Fruit fly (Drosophila melanogaster) whole organism, embryonic: ENCODE measurements around the gene CG42728.
A peak's percentile ranks its signal among the peaks of the same experiment; 100 is the strongest.

Experiments
- Aef1 ChIP-seq: fragments of 200-800 bp; sonication (Bioruptor generic); IDR thresholded peaks from 3 replicates; pipeline ENCODE4 v1.3.6; 2022; ENCODE audit warnings: missing biosample characterization, missing genetic modification characterization
- Atf-2 ChIP-seq: fragments of 200-800 bp; sonication (Bioruptor generic); optimal IDR thresholded peaks from 2 replicates; lab custom pipeline; 2016; ENCODE audit warnings: missing biosample characterization, missing genetic modification characterization
- Blimp-1 ChIP-seq: fragments of 200-800 bp; sonication (Bioruptor generic); optimal IDR thresholded peaks from 3 replicates; lab custom pipeline; 2018; ENCODE audit warnings: missing biosample characterization, missing genetic modification characterization, mild to moderate bottlenecking, moderate library complexity, missing genetic modification reagents
- CG10431 ChIP-seq: fragments of 200-800 bp; sonication (Bioruptor generic); optimal IDR thresholded peaks from 3 replicates; lab custom pipeline; 2018; ENCODE audit warnings: missing biosample characterization, mild to moderate bottlenecking, missing genetic modification characterization
- CG15011 ChIP-seq: fragments of 200-800 bp; sonication (Bioruptor generic); optimal IDR thresholded peaks from 3 replicates; lab custom pipeline; 2018; ENCODE audit warnings: missing biosample characterization, mild to moderate bottlenecking, missing genetic modification characterization
- CG1602 ChIP-seq: fragments of 200-800 bp; sonication (Bioruptor generic); optimal IDR thresholded peaks from 3 replicates; lab custom pipeline; 2016; ENCODE audit warnings: missing biosample characterization, missing genetic modification characterization
- CG16813 ChIP-seq: fragments of 200-800 bp; sonication (Bioruptor generic); IDR thresholded peaks from 3 replicates; pipeline ENCODE4 v1.3.6; 2022; ENCODE audit warnings: missing biosample characterization, missing genetic modification characterization; ENCODE audit not compliant: partially characterized antibody
- CG18011 ChIP-seq: fragments of 200-800 bp; sonication (Bioruptor generic); optimal IDR thresholded peaks from 2 replicates; lab custom pipeline; 2017; ENCODE audit warnings: missing biosample characterization, missing genetic modification characterization, mild to moderate bottlenecking, moderate library complexity, missing genotype
- CG2116 ChIP-seq: fragments of 200-800 bp; sonication (Bioruptor generic); optimal IDR thresholded peaks from 3 replicates; lab custom pipeline; 2018; ENCODE audit warnings: missing biosample characterization, mild to moderate bottlenecking, missing genetic modification characterization
- CG2199 ChIP-seq: fragments of 200-800 bp; sonication (Bioruptor generic); IDR thresholded peaks from 3 replicates; pipeline ENCODE4 v1.3.6; 2022; ENCODE audit warnings: missing biosample characterization, missing genetic modification characterization
- CG31224 ChIP-seq: fragments of 200-800 bp; sonication (Bioruptor generic); IDR thresholded peaks from 2 replicates; pipeline ENCODE4 v1.3.6; 2022; ENCODE audit warnings: missing biosample characterization, missing genetic modification characterization
- CG3838 ChIP-seq: fragments of 200-800 bp; sonication (Bioruptor generic); optimal IDR thresholded peaks from 3 replicates; lab custom pipeline; 2016; ENCODE audit warnings: missing biosample characterization, missing genetic modification characterization
- CG4424 ChIP-seq: fragments of 200-800 bp; sonication (Bioruptor generic); optimal IDR thresholded peaks from 3 replicates; lab custom pipeline; 2016; ENCODE audit warnings: missing biosample characterization, missing genetic modification characterization
- CG4617 ChIP-seq: fragments of 200-800 bp; sonication (Bioruptor generic); optimal IDR thresholded peaks from 3 replicates; lab custom pipeline; 2016; ENCODE audit warnings: missing biosample characterization, missing genetic modification characterization, borderline replicate concordance
- CG6272 ChIP-seq: fragments of 200-800 bp; sonication (Bioruptor generic); IDR thresholded peaks from 2 replicates; pipeline ENCODE4 v1.3.6; 2022; ENCODE audit warnings: missing biosample characterization, missing genetic modification characterization
- CG6813 ChIP-seq: fragments of 200-800 bp; sonication (Bioruptor generic); optimal IDR thresholded peaks from 2 replicates; lab custom pipeline; 2017; ENCODE audit warnings: missing biosample characterization, missing genetic modification characterization, mild to moderate bottlenecking, moderate library complexity, missing genetic modification reagents
- CG6854 ChIP-seq: fragments of 200-800 bp; sonication (Bioruptor generic); optimal IDR thresholded peaks from 3 replicates; lab custom pipeline; 2017; ENCODE audit warnings: missing biosample characterization, mild to moderate bottlenecking, missing genetic modification characterization
- CG7372 ChIP-seq: fragments of 200-800 bp; sonication (Bioruptor generic); IDR thresholded peaks from 2 replicates; pipeline ENCODE4 v1.3.6; 2022; ENCODE audit warnings: missing biosample characterization, missing genetic modification characterization
- E2f2 ChIP-seq: fragments of 200-800 bp; sonication (Bioruptor generic); IDR thresholded peaks from 2 replicates; pipeline ENCODE4 v1.3.6; 2022; ENCODE audit warnings: missing biosample characterization, missing genetic modification characterization
- Hand ChIP-seq: fragments of 200-800 bp; sonication (Bioruptor generic); optimal IDR thresholded peaks from 2 replicates; lab custom pipeline; 2017; ENCODE audit warnings: mild to moderate bottlenecking, missing biosample characterization, missing genetic modification reagents, missing genetic modification characterization
- Hr51 ChIP-seq, 2 experiments: fragments of 200-800 bp; sonication (Bioruptor generic); optimal IDR thresholded peaks; 2 replicates in 1 of 2; 3 replicates in 1 of 2; lab custom pipeline; 2016 to 2018; ENCODE audit warnings: missing biosample characterization in 2 of 2, missing genetic modification characterization in 2 of 2, mild to moderate bottlenecking in 1 of 2, moderate library complexity in 1 of 2
- NK7.1 ChIP-seq: fragments of 200-800 bp; sonication (Bioruptor generic); optimal IDR thresholded peaks from 3 replicates; lab custom pipeline; 2016; ENCODE audit warnings: missing biosample characterization, missing genetic modification characterization
- NfI ChIP-seq: fragments of 200-800 bp; sonication (Bioruptor generic); optimal IDR thresholded peaks from 3 replicates; lab custom pipeline; 2018; ENCODE audit warnings: missing biosample characterization, mild to moderate bottlenecking, missing genetic modification characterization, moderate library complexity
- Rx ChIP-seq: fragments of 200-800 bp; sonication (Bioruptor generic); IDR thresholded peaks from 2 replicates; pipeline ENCODE4 v1.3.6; 2022; ENCODE audit warnings: missing biosample characterization, missing genetic modification characterization
- Trl ChIP-seq, 3 experiments: fragments of >200 bp in 2 of 3; fragments of 200-800 bp in 1 of 3; sonication (Bioruptor generic) in 1 of 3; optimal IDR thresholded peaks; 2 replicates in 1 of 3; 3 replicates in 2 of 3; lab custom pipeline; 2016 to 2017; ENCODE audit warnings: missing biosample characterization in 1 of 3, missing genetic modification characterization in 1 of 3
- Vsx1 ChIP-seq: fragments of 200-800 bp; sonication (Bioruptor generic); optimal IDR thresholded peaks from 2 replicates; lab custom pipeline; 2017; ENCODE audit warnings: missing biosample characterization, mild to moderate bottlenecking, missing genetic modification characterization, missing genetic modification reagents
- ac ChIP-seq: fragments of 200-800 bp; sonication (Bioruptor generic); optimal IDR thresholded peaks from 3 replicates; lab custom pipeline; 2017; ENCODE audit warnings: missing biosample characterization, mild to moderate bottlenecking, missing genetic modification characterization
- bcd ChIP-seq: fragments of 200-800 bp; sonication (Bioruptor generic); optimal IDR thresholded peaks from 2 replicates; lab custom pipeline; 2017; ENCODE audit warnings: missing biosample characterization, mild to moderate bottlenecking, missing genetic modification characterization
- dan ChIP-seq: fragments of 200-800 bp; sonication (Bioruptor generic); IDR thresholded peaks from 2 replicates; pipeline ENCODE4 v1.3.6; 2022; ENCODE audit warnings: missing biosample characterization, missing genetic modification characterization
- ftz-f1 ChIP-seq: fragments of 200-800 bp; sonication (Bioruptor generic); optimal IDR thresholded peaks from 2 replicates; lab custom pipeline; 2016; ENCODE audit warnings: missing biosample characterization, missing genetic modification characterization
- gsb ChIP-seq: fragments of 200-800 bp; sonication (Bioruptor generic); IDR thresholded peaks from 2 replicates; pipeline ENCODE4 v1.3.6; 2022; ENCODE audit warnings: missing biosample characterization, missing genetic modification characterization
- hkb ChIP-seq, 2 experiments: fragments of 200-800 bp in 1 of 2; fragments of >200 bp in 1 of 2; sonication (Bioruptor generic) in 1 of 2; IDR thresholded peaks in 1 of 2; optimal IDR thresholded peaks in 1 of 2; 2 replicates each; pipeline versions ENCODE4 v1.3.6 to Lab custom; 2017 to 2022; ENCODE audit warnings: missing biosample characterization in 1 of 2, missing genetic modification characterization in 1 of 2
- lmd ChIP-seq: fragments of 200-800 bp; sonication (Bioruptor generic); IDR thresholded peaks from 2 replicates; pipeline ENCODE4 v1.3.6; 2022; ENCODE audit warnings: missing biosample characterization, missing genetic modification characterization
- luna ChIP-seq: fragments of 200-800 bp; sonication (Bioruptor generic); optimal IDR thresholded peaks from 2 replicates; lab custom pipeline; 2016; ENCODE audit warnings: missing biosample characterization, missing genetic modification characterization
- nau ChIP-seq: fragments of 200-800 bp; sonication (Bioruptor generic); optimal IDR thresholded peaks from 3 replicates; lab custom pipeline; 2017; ENCODE audit warnings: missing biosample characterization, mild to moderate bottlenecking, missing genetic modification characterization, missing genetic modification reagents
- pita ChIP-seq: fragments of 200-800 bp; sonication (Bioruptor generic); optimal IDR thresholded peaks from 2 replicates; lab custom pipeline; 2017; ENCODE audit warnings: missing biosample characterization, mild to moderate bottlenecking, missing genetic modification characterization
- pros ChIP-seq: fragments of 200-800 bp; sonication (Bioruptor generic); optimal IDR thresholded peaks from 3 replicates; lab custom pipeline; 2019; ENCODE audit warnings: missing biosample characterization, mild to moderate bottlenecking, missing genetic modification characterization, moderate library complexity
- psq ChIP-seq: fragments of 200-800 bp; sonication (Bioruptor generic); optimal IDR thresholded peaks from 2 replicates; lab custom pipeline; 2017; ENCODE audit warnings: missing biosample characterization, missing genetic modification characterization
- pzg ChIP-seq: fragments of 200-800 bp; sonication (Bioruptor generic); optimal IDR thresholded peaks from 3 replicates; lab custom pipeline; 2018; ENCODE audit warnings: missing biosample characterization, mild to moderate bottlenecking, missing genetic modification characterization, moderate library complexity
- sd ChIP-seq: fragments of 200-800 bp; sonication (Bioruptor generic); optimal IDR thresholded peaks from 3 replicates; lab custom pipeline; 2018; ENCODE audit warnings: missing biosample characterization, mild to moderate bottlenecking, missing genetic modification characterization, moderate library complexity
- stc ChIP-seq: fragments of 200-800 bp; sonication (Bioruptor generic); IDR thresholded peaks from 2 replicates; pipeline ENCODE4 v1.3.6; 2022; ENCODE audit warnings: missing biosample characterization, missing genetic modification characterization
- sug ChIP-seq: fragments of 200-800 bp; optimal IDR thresholded peaks from 2 replicates; lab custom pipeline; 2019; ENCODE audit warnings: missing biosample characterization, mild to moderate bottlenecking, missing genetic modification characterization, moderate library complexity
- tap ChIP-seq: fragments of 200-800 bp; optimal IDR thresholded peaks from 3 replicates; lab custom pipeline; 2019; ENCODE audit warnings: missing biosample characterization, mild to moderate bottlenecking, missing genetic modification characterization, moderate library complexity
- toy ChIP-seq: fragments of 200-800 bp; sonication (Bioruptor generic); IDR thresholded peaks from 2 replicates; pipeline ENCODE4 v1.3.6; 2022; ENCODE audit warnings: missing biosample characterization, missing genetic modification characterization
- wek ChIP-seq: fragments of 200-800 bp; sonication (Bioruptor generic); optimal IDR thresholded peaks from 3 replicates; lab custom pipeline; 2018; ENCODE audit warnings: missing biosample characterization, mild to moderate bottlenecking, missing genetic modification characterization, moderate library complexity

CG42728 gene

DNA sequence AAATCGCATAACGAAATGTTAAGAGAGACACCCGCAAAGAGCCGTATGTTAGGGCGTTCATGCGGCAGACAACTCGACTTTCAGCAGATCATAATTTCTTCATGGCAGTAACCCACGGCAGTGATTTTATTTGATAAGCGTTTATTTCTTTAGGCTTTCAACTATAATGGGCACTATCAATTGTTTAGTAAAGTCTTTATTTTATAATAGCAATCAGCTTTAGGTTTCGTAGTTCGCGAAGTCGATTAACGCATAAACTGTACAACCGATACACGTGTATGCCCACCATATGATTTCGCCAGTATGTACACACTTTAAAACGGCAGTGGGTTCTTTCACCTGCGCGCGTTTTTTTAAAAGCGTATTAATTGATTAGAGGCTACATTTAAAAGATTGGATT lies 19.8 kb downstream of the CG42728 start, which contains the start of gene CG7841 (continued):
- TF ChIP-seq lmd (GFP tag; lab: Robert Waterston, UW) (peak; percentile 95), Hand (GFP tag; lab: Kevin White, UChicago) (peak; percentile 99), CG6813 (GFP tag; lab: Kevin White, UChicago) (peak; percentile 99), Atf-2 (GFP tag; lab: Kevin White, UChicago) (peak; percentile 94), Blimp-1 (GFP tag; lab: Kevin White, UChicago) (peak; percentile 97), sug (tag; lab: Kevin White, UChicago) (peak; percentile 99), CG1602 (GFP tag; lab: Kevin White, UChicago) (peak; percentile 93), pros (GFP tag; lab: Kevin White, UChicago) (peak; percentile 93), nau (GFP tag; lab: Kevin White, UChicago) (peak; percentile 96), CG6272 (GFP tag; lab: Robert Waterston, UW) (no peak; the same call in 1 of the 2 replicates), NK7.1 (GFP tag; lab: Kevin White, UChicago) (peak; percentile 97), psq (peak; percentile 72), stc (GFP tag; lab: Robert Waterston, UW) (peak; percentile 97), CG3838 (GFP tag; lab: Kevin White, UChicago) (peak; percentile 91), Aef1 (peak; percentile 89), CG10431 (peak; percentile 96), wek (GFP tag; lab: Kevin White, UChicago) (peak; percentile 95), CG6854 (peak; percentile 99), CG7372 (GFP tag; lab: Robert Waterston, UW) (peak; percentile 95), CG4424 (GFP tag; lab: Kevin White, UChicago) (peak; percentile 97), luna (GFP tag; lab: Kevin White, UChicago) (peak; percentile 84), CG31224 (peak; percentile 89), hkb (optimal IDR thresholded peaks at IDR 0.05; lab: Kevin White, UChicago) (no peak), hkb (GFP tag; IDR thresholded peaks at IDR 0.05; lab: Robert Waterston, UW) (peak; percentile 99), CG18011 (GFP tag; lab: Kevin White, UChicago) (peak; percentile 91), Vsx1 (GFP tag; lab: Kevin White, UChicago) (peak; percentile 95), dan (no peak), CG15011 (GFP tag; lab: Kevin White, UChicago) (peak; percentile 97), NfI (GFP tag; lab: Kevin White, UChicago) (peak; percentile 98), Trl (optimal IDR thresholded peaks at IDR 0.05; lab: Kevin White, UChicago) (no peak), Trl (GFP tag; optimal IDR thresholded peaks at IDR 0.05; lab: Kevin White, UChicago) (peak; percentile 97), CG4617 (peak; percentile 82), ac (GFP tag; lab: Kevin White, UChicago) (peak; percentile 95), Hr51 (GFP tag; optimal IDR thresholded peaks at IDR 0.05; lab: Kevin White, UChicago) (peak; percentile 95 to 99), toy (no peak; the same call in 1 of the 2 replicates), gsb (peak; percentile 88), sd (tag; lab: Kevin White, UChicago) (peak; percentile 90), bcd (peak; percentile 96), Rx (GFP tag; lab: Robert Waterston, UW) (no peak; the same call in none of the 2 replicates), CG2116 (GFP tag; lab: Kevin White, UChicago) (peak; percentile 87), CG16813 (GFP tag; lab: Robert Waterston, UW) (no peak), CG2199 (GFP tag; lab: Robert Waterston, UW) (peak; percentile 94), pzg (GFP tag; lab: Kevin White, UChicago) (peak; percentile 53), tap (tag; lab: Kevin White, UChicago) (peak; percentile 99), E2f2 (GFP tag; lab: Robert Waterston, UW) (peak; percentile 91), pita (GFP tag; lab: Kevin White, UChicago) (no peak), ftz-f1 (peak; percentile 66)
